Fruit fly (Drosophila melanogaster) whole organism, embryonic: Measurements from ENCODE around the gene Nsf2.
A peak's percentile ranks its signal among the peaks of the same experiment; 100 is the strongest.

Experiments
- BEAF-32 ChIP-seq: fragments of 200-800 bp; sonication (Bioruptor generic); optimal IDR thresholded peaks from 3 replicates; lab custom pipeline; 2017; ENCODE audit warnings: missing biosample characterization, missing genetic modification characterization, mild to moderate bottlenecking, moderate library complexity, missing genetic modification reagents
- CG1024 ChIP-seq: fragments of 200-800 bp; sonication (Bioruptor generic); IDR thresholded peaks from 2 replicates; pipeline ENCODE4 v1.3.6; 2022; ENCODE audit warnings: missing biosample characterization, missing genetic modification characterization
- CG10321 ChIP-seq: fragments of 200-800 bp; sonication (Bioruptor generic); IDR thresholded peaks from 2 replicates; pipeline ENCODE4 v1.3.6; 2022; ENCODE audit warnings: missing biosample characterization, missing genetic modification characterization
- CG10979 ChIP-seq: fragments of 200-800 bp; sonication (Bioruptor generic); optimal IDR thresholded peaks from 2 replicates; lab custom pipeline; 2018; ENCODE audit warnings: missing biosample characterization, mild to moderate bottlenecking, missing genetic modification characterization, moderate library complexity
- CG1233 ChIP-seq: fragments of 200-800 bp; sonication (Bioruptor generic); optimal IDR thresholded peaks from 4 replicates; lab custom pipeline; 2018; ENCODE audit warnings: missing biosample characterization, mild to moderate bottlenecking, missing genetic modification characterization
- CG14014 ChIP-seq: fragments of 200-800 bp; sonication (Bioruptor generic); IDR thresholded peaks from 2 replicates; pipeline ENCODE4 v1.3.6; 2022; ENCODE audit warnings: missing biosample characterization, missing genetic modification characterization
- CG14050 ChIP-seq: fragments of 200-800 bp; sonication (Bioruptor generic); IDR thresholded peaks from 3 replicates; pipeline ENCODE4 v1.3.6; 2022; ENCODE audit warnings: missing biosample characterization, missing genetic modification characterization
- CG15696 ChIP-seq: fragments of 200-800 bp; sonication (Bioruptor generic); optimal IDR thresholded peaks from 2 replicates; lab custom pipeline; 2019; ENCODE audit warnings: missing biosample characterization, mild to moderate bottlenecking, missing genetic modification characterization, moderate library complexity
- CG18599 ChIP-seq: fragments of 200-800 bp; sonication (Bioruptor generic); optimal IDR thresholded peaks from 3 replicates; lab custom pipeline; 2017; ENCODE audit warnings: missing biosample characterization, missing genetic modification characterization, mild to moderate bottlenecking, moderate library complexity, missing genetic modification reagents
- CG2116 ChIP-seq: fragments of 200-800 bp; sonication (Bioruptor generic); optimal IDR thresholded peaks from 3 replicates; lab custom pipeline; 2018; ENCODE audit warnings: missing biosample characterization, mild to moderate bottlenecking, missing genetic modification characterization
- CG31224 ChIP-seq: fragments of 200-800 bp; sonication (Bioruptor generic); IDR thresholded peaks from 2 replicates; pipeline ENCODE4 v1.3.6; 2022; ENCODE audit warnings: missing biosample characterization, missing genetic modification characterization
- CG31388 ChIP-seq: fragments of 200-800 bp; sonication (Bioruptor generic); optimal IDR thresholded peaks from 2 replicates; lab custom pipeline; 2016; ENCODE audit warnings: missing biosample characterization, missing genetic modification characterization
- CG34224 ChIP-seq: fragments of 200-800 bp; sonication (Bioruptor generic); IDR thresholded peaks from 3 replicates; pipeline ENCODE4 v1.3.6; 2022; ENCODE audit warnings: missing biosample characterization, missing genetic modification characterization; ENCODE audit not compliant: partially characterized antibody
- CG5953 ChIP-seq: fragments of 200-800 bp; sonication (Bioruptor generic); IDR thresholded peaks from 2 replicates; pipeline ENCODE4 v1.3.6; 2022; ENCODE audit warnings: missing biosample characterization, missing genetic modification characterization
- CG6813 ChIP-seq: fragments of 200-800 bp; sonication (Bioruptor generic); optimal IDR thresholded peaks from 2 replicates; lab custom pipeline; 2017; ENCODE audit warnings: missing biosample characterization, missing genetic modification characterization, mild to moderate bottlenecking, moderate library complexity, missing genetic modification reagents
- CG6854 ChIP-seq: fragments of 200-800 bp; sonication (Bioruptor generic); optimal IDR thresholded peaks from 3 replicates; lab custom pipeline; 2017; ENCODE audit warnings: missing biosample characterization, mild to moderate bottlenecking, missing genetic modification characterization
- CG7556 ChIP-seq: fragments of 200-800 bp; sonication (Bioruptor generic); optimal IDR thresholded peaks from 2 replicates; lab custom pipeline; 2017; ENCODE audit warnings: missing biosample characterization, mild to moderate bottlenecking, missing genetic modification characterization
- CG8281 ChIP-seq: fragments of 200-800 bp; sonication (Bioruptor generic); optimal IDR thresholded peaks from 2 replicates; lab custom pipeline; 2018; ENCODE audit warnings: missing biosample characterization, mild to moderate bottlenecking, missing genetic modification characterization, moderate library complexity
- CG8478 ChIP-seq: fragments of >200 bp; optimal IDR thresholded peaks from 2 replicates; lab custom pipeline; 2018
- CTCF ChIP-seq: fragments of 200-800 bp; sonication (Bioruptor generic); optimal IDR thresholded peaks from 2 replicates; lab custom pipeline; 2017; ENCODE audit warnings: missing biosample characterization, mild to moderate bottlenecking, missing genetic modification characterization, moderate library complexity
- E2f1 ChIP-seq: fragments of 200-800 bp; sonication (Bioruptor generic); IDR thresholded peaks from 2 replicates; pipeline ENCODE4 v1.3.6; 2022; ENCODE audit warnings: missing biosample characterization, missing genetic modification characterization
- Ets65A ChIP-seq: fragments of 200-800 bp; sonication (Bioruptor generic); peaks from one replicate; lab custom pipeline; 2016; ENCODE audit warnings: missing biosample characterization, missing genetic modification characterization
- Hr51 ChIP-seq, 2 experiments: fragments of 200-800 bp; sonication (Bioruptor generic); optimal IDR thresholded peaks; 2 replicates in 1 of 2; 3 replicates in 1 of 2; lab custom pipeline; 2016 to 2018; ENCODE audit warnings: missing biosample characterization in 2 of 2, missing genetic modification characterization in 2 of 2, mild to moderate bottlenecking in 1 of 2, moderate library complexity in 1 of 2
- Kr ChIP-seq: fragments of 200-800 bp; sonication (Bioruptor generic); optimal IDR thresholded peaks from 2 replicates; lab custom pipeline; 2017; ENCODE audit warnings: missing biosample characterization, mild to moderate bottlenecking, missing genetic modification characterization
- Lpt ChIP-seq: fragments of >200 bp; optimal IDR thresholded peaks from 2 replicates; lab custom pipeline; 2018; ENCODE audit warnings: missing biosample characterization, missing genetic modification characterization
- Med ChIP-seq: fragments of 200-800 bp; sonication (Bioruptor generic); peaks from one replicate; lab custom pipeline; 2016; ENCODE audit warnings: missing biosample characterization, missing genetic modification characterization, mild to moderate bottlenecking, inconsistent platforms, moderate library complexity
- NK7.1 ChIP-seq: fragments of 200-800 bp; sonication (Bioruptor generic); optimal IDR thresholded peaks from 3 replicates; lab custom pipeline; 2016; ENCODE audit warnings: missing biosample characterization, missing genetic modification characterization
- Six4 ChIP-seq: fragments of 200-800 bp; sonication (Bioruptor generic); optimal IDR thresholded peaks from 2 replicates; lab custom pipeline; 2016; ENCODE audit warnings: missing biosample characterization, missing genetic modification characterization
- abd-A ChIP-seq: fragments of 200-800 bp; sonication (Bioruptor generic); optimal IDR thresholded peaks from 3 replicates; lab custom pipeline; 2019; ENCODE audit warnings: missing biosample characterization, mild to moderate bottlenecking, missing genetic modification characterization, moderate library complexity
- aop ChIP-seq: fragments of 200-800 bp; sonication (Bioruptor generic); IDR thresholded peaks from 2 replicates; pipeline ENCODE4 v1.3.6; 2022; ENCODE audit warnings: missing biosample characterization, missing genetic modification characterization
- ase ChIP-seq: fragments of 200-800 bp; sonication (Bioruptor generic); IDR thresholded peaks from 3 replicates; pipeline ENCODE4 v1.3.6; 2022; ENCODE audit warnings: missing biosample characterization, missing genetic modification characterization
- grau ChIP-seq: fragments of 200-800 bp; optimal IDR thresholded peaks from 3 replicates; lab custom pipeline; 2019; ENCODE audit warnings: missing biosample characterization, mild to moderate bottlenecking, missing genetic modification characterization, moderate library complexity
- hb ChIP-seq: fragments of 200-800 bp; sonication (Bioruptor generic); IDR thresholded peaks from 3 replicates; pipeline ENCODE4 v1.3.6; 2022; ENCODE audit warnings: missing biosample characterization, missing genetic modification characterization; ENCODE audit not compliant: partially characterized antibody
- ken ChIP-seq: fragments of 200-800 bp; sonication (Bioruptor generic); IDR thresholded peaks from 3 replicates; pipeline ENCODE4 v1.3.6; 2022; ENCODE audit warnings: missing biosample characterization, missing genetic modification characterization
- mirr ChIP-seq: fragments of 200-800 bp; sonication (Bioruptor generic); optimal IDR thresholded peaks from 3 replicates; lab custom pipeline; 2018; ENCODE audit warnings: missing biosample characterization, mild to moderate bottlenecking, missing genetic modification characterization
- pros ChIP-seq: fragments of 200-800 bp; sonication (Bioruptor generic); optimal IDR thresholded peaks from 3 replicates; lab custom pipeline; 2019; ENCODE audit warnings: missing biosample characterization, mild to moderate bottlenecking, missing genetic modification characterization, moderate library complexity
- ro ChIP-seq: fragments of 200-800 bp; sonication (Bioruptor generic); IDR thresholded peaks from 2 replicates; pipeline ENCODE4 v1.3.6; 2022; ENCODE audit warnings: missing biosample characterization, missing genetic modification characterization
- scrt ChIP-seq: fragments of 200-800 bp; sonication (Bioruptor generic); optimal IDR thresholded peaks from 2 replicates; lab custom pipeline; 2018; ENCODE audit warnings: missing biosample characterization, mild to moderate bottlenecking, missing genetic modification characterization, moderate library complexity
- sd ChIP-seq: fragments of 200-800 bp; sonication (Bioruptor generic); optimal IDR thresholded peaks from 3 replicates; lab custom pipeline; 2018; ENCODE audit warnings: missing biosample characterization, mild to moderate bottlenecking, missing genetic modification characterization, moderate library complexity
- sr ChIP-seq: fragments of 200-800 bp; sonication (Bioruptor generic); IDR thresholded peaks from 3 replicates; pipeline ENCODE4 v1.3.6; 2022; ENCODE audit warnings: missing biosample characterization, missing genetic modification characterization
- z ChIP-seq: fragments of 200-800 bp; sonication (Bioruptor generic); IDR thresholded peaks from 3 replicates; pipeline ENCODE4 v1.3.6; 2022; ENCODE audit warnings: missing biosample characterization, missing genetic modification characterization
- zf30C ChIP-seq: fragments of 200-800 bp; sonication (Bioruptor generic); optimal IDR thresholded peaks from 3 replicates; lab custom pipeline; 2018; ENCODE audit warnings: missing biosample characterization, mild to moderate bottlenecking, missing genetic modification characterization

Nsf2 gene

dm6 chr3R:13801184-13802056 lies 36.4 kb downstream of the Nsf2 start (continued):
- TF ChIP-seq CG14014 (no peak), CG14050 (GFP tag; lab: Robert Waterston, UW) (no peak), CG31388 (GFP tag; lab: Kevin White, UChicago) (no peak), CTCF (no peak), Ets65A (peak; percentile 61), sd (tag; lab: Kevin White, UChicago) (peak; percentile 98), grau (tag; lab: Kevin White, UChicago) (no peak), CG2116 (GFP tag; lab: Kevin White, UChicago) (no peak), ase (no peak), CG7556 (no peak), CG31224 (GFP tag; lab: Robert Waterston, UW) (peak; percentile 87), abd-A (peak; percentile 98), sr (GFP tag; lab: Robert Waterston, UW) (peak; percentile 48; the same call in 1 of the 3 replicates), Hr51 (GFP tag; optimal IDR thresholded peaks at IDR 0.05; lab: Kevin White, UChicago) (peak in 1 of 2 experiments; percentile 16), ro (GFP tag; lab: Robert Waterston, UW) (no peak), hb (GFP tag; lab: Robert Waterston, UW) (no peak), CG8478 (no peak), NK7.1 (GFP tag; lab: Kevin White, UChicago) (no peak), CG6854 (GFP tag; lab: Kevin White, UChicago) (no peak), Med (GFP tag; lab: Kevin White, UChicago) (peak; percentile 51), CG1024 (no peak), CG5953 (GFP tag; lab: Robert Waterston, UW) (no peak), CG18599 (GFP tag; lab: Kevin White, UChicago) (no peak), aop (GFP tag; lab: Robert Waterston, UW) (no peak), z (GFP tag; lab: Robert Waterston, UW) (peak; percentile 84), Lpt (no peak), pros (peak; percentile 13), zf30C (no peak), CG6813 (no peak), CG1233 (GFP tag; lab: Kevin White, UChicago) (no peak), mirr (GFP tag; lab: Kevin White, UChicago) (peak; percentile 22), CG8281 (tag; lab: Kevin White, UChicago) (peak; percentile 19), ken (no peak), CG15696 (tag; lab: Kevin White, UChicago) (no peak), CG10321 (GFP tag; lab: Robert Waterston, UW) (no peak), Six4 (no peak), CG34224 (GFP tag; lab: Robert Waterston, UW) (no peak), CG10979 (tag; lab: Kevin White, UChicago) (no peak), scrt (GFP tag; lab: Kevin White, UChicago) (peak; percentile 98), E2f1 (GFP tag; lab: Robert Waterston, UW) (peak; percentile 13; the same call in 1 of the 2 replicates), BEAF-32 (GFP tag; lab: Kevin White, UChicago) (no peak), Kr (GFP tag; lab: Kevin White, UChicago) (no peak)
